Worm (Caenorhabditis elegans) whole organism, young adult: ENCODE results near the gene orai-1.

Experiments
- B0019.2 ChIP-seq: fragments of 200-800 bp; sonication (Bioruptor generic); conservative IDR thresholded peaks from 2 replicates; pipeline ENCODE4 v1.3.6; 2022; ENCODE audit warnings: missing genetic modification reagents, missing genetic modification characterization, missing compliant biosample characterization
- F22D6.2 ChIP-seq: sonication (generic microtip); optimal IDR thresholded peaks from 2 replicates; lab custom pipeline; 2016; ENCODE audit warnings: mild to moderate bottlenecking, missing genetic modification characterization, missing compliant biosample characterization
- F23B12.7 ChIP-seq: sonication (generic microtip); optimal IDR thresholded peaks from 2 replicates; lab custom pipeline; 2017; ENCODE audit warnings: missing genetic modification characterization, mild to moderate bottlenecking, missing compliant biosample characterization, antibody characterized with exemption, moderate library complexity; ENCODE audit not compliant: insufficient read depth
- F33H1.4 ChIP-seq: fragments of 200-800 bp; sonication (Bioruptor generic); IDR thresholded peaks from 2 replicates; pipeline ENCODE4 v1.3.6; 2022; ENCODE audit warnings: missing genetic modification reagents, missing genetic modification characterization, missing compliant biosample characterization
- F37B4.10 ChIP-seq: fragments of 200-800 bp; sonication (Bioruptor generic); IDR thresholded peaks from 2 replicates; pipeline ENCODE4 v1.3.6; 2022; ENCODE audit warnings: missing genetic modification characterization, missing compliant biosample characterization
- F57A8.1 ChIP-seq: fragments of 200-800 bp; sonication (Bioruptor generic); optimal IDR thresholded peaks from 2 replicates; lab custom pipeline; 2018; ENCODE audit warnings: mild to moderate bottlenecking, missing genetic modification characterization, moderate library complexity, missing compliant biosample characterization
- K11D2.4 ChIP-seq: fragments of 200-800 bp; sonication (Bioruptor generic); IDR thresholded peaks from 2 replicates; pipeline ENCODE4 v1.3.6; 2022; ENCODE audit warnings: missing genetic modification reagents, missing genetic modification characterization, missing compliant biosample characterization
- Y53F4B.3 ChIP-seq: fragments of 200-800 bp; sonication (Bioruptor generic); IDR thresholded peaks from 2 replicates; pipeline ENCODE4 v1.3.6; 2022; ENCODE audit warnings: missing genetic modification reagents, missing genetic modification characterization, missing compliant biosample characterization
- Y56A3A.18 ChIP-seq: fragments of 200-800 bp; sonication (Bioruptor generic); IDR thresholded peaks from 2 replicates; pipeline ENCODE4 v1.3.6; 2022; ENCODE audit warnings: missing genetic modification reagents, missing genetic modification characterization, missing compliant biosample characterization
- Y67H2A.10 ChIP-seq: fragments of 200-800 bp; sonication (Bioruptor generic); conservative IDR thresholded peaks from 2 replicates; pipeline ENCODE4 v1.3.6; 2022; ENCODE audit warnings: missing genetic modification reagents, missing genetic modification characterization, missing compliant biosample characterization
- Y95B8A.8 ChIP-seq: fragments of 200-800 bp; sonication (Bioruptor generic); IDR thresholded peaks from 2 replicates; pipeline ENCODE4 v1.3.6; 2022; ENCODE audit warnings: missing genetic modification reagents, missing genetic modification characterization, missing compliant biosample characterization
- ZK185.1 ChIP-seq: sonication (generic microtip); optimal IDR thresholded peaks from 2 replicates; lab custom pipeline; 2016; ENCODE audit warnings: mild to moderate bottlenecking, missing genetic modification characterization, missing compliant biosample characterization; ENCODE audit not compliant: poor library complexity, severe bottlenecking
- ama-1 ChIP-seq, 3 experiments: fragments of 150-350 bp in 1 of 3; sonication (generic microtip) in 2 of 3; optimal IDR thresholded peaks; 2 replicates each; lab custom pipeline; 2014 to 2018; ENCODE audit warnings: missing biosample characterization in 2 of 3, missing genetic modification characterization in 2 of 3, missing genetic modification reagents in 2 of 3
- aptf-2 ChIP-seq: fragments of 200-800 bp; sonication (Bioruptor generic); conservative IDR thresholded peaks from 2 replicates; pipeline ENCODE4 v1.3.6; 2022; ENCODE audit warnings: missing genetic modification reagents, missing genetic modification characterization, missing compliant biosample characterization
- attf-5 ChIP-seq: fragments of 200-800 bp; sonication (Bioruptor generic); optimal IDR thresholded peaks from 2 replicates; lab custom pipeline; 2018; ENCODE audit warnings: mild to moderate bottlenecking, missing genetic modification characterization, missing compliant biosample characterization
- attf-6 ChIP-seq: fragments of 200-800 bp; sonication (Bioruptor generic); IDR thresholded peaks from 2 replicates; pipeline ENCODE4 v1.3.6; 2022; ENCODE audit warnings: missing genetic modification reagents, missing genetic modification characterization, missing compliant biosample characterization
- bed-2 ChIP-seq: fragments of 200-800 bp; sonication (Bioruptor generic); IDR thresholded peaks from 2 replicates; pipeline ENCODE4 v1.3.6; 2022; ENCODE audit warnings: missing genetic modification reagents, missing genetic modification characterization, missing compliant biosample characterization
- ceh-27 ChIP-seq: fragments of 200-800 bp; sonication (Bioruptor generic); optimal IDR thresholded peaks from 2 replicates; lab custom pipeline; 2018; ENCODE audit warnings: mild to moderate bottlenecking, missing genetic modification characterization, moderate library complexity, missing compliant biosample characterization
- ceh-91 ChIP-seq: fragments of 200-800 bp; sonication (Bioruptor generic); IDR thresholded peaks from 2 replicates; pipeline ENCODE4 v1.3.6; 2022; ENCODE audit warnings: missing genetic modification reagents, missing genetic modification characterization, missing compliant biosample characterization
- chd-7 ChIP-seq: sonication (generic microtip); optimal IDR thresholded peaks from 2 replicates; lab custom pipeline; 2016; ENCODE audit warnings: mild to moderate bottlenecking, missing genetic modification characterization, moderate library complexity, missing compliant biosample characterization
- dpl-1 ChIP-seq: fragments of 150-350 bp; optimal IDR thresholded peaks from 2 replicates; lab custom pipeline; 2014; ENCODE audit warnings: missing biosample characterization, missing genetic modification reagents, missing genetic modification characterization
- egrh-3 ChIP-seq: fragments of 200-800 bp; sonication (Bioruptor generic); IDR thresholded peaks from 2 replicates; pipeline ENCODE4 v1.3.6; 2022; ENCODE audit warnings: missing genetic modification reagents, missing genetic modification characterization, missing compliant biosample characterization
- ets-4 ChIP-seq: fragments of 200-800 bp; sonication (Bioruptor generic); optimal IDR thresholded peaks from 2 replicates; lab custom pipeline; 2018; ENCODE audit warnings: mild to moderate bottlenecking, missing genetic modification characterization, missing compliant biosample characterization
- gei-17 ChIP-seq: fragments of 200-800 bp; sonication (Bioruptor generic); optimal IDR thresholded peaks from 2 replicates; lab custom pipeline; 2018; ENCODE audit warnings: mild to moderate bottlenecking, missing genetic modification characterization, missing compliant biosample characterization
- hmg-1.2 ChIP-seq: fragments of 200-800 bp; sonication (Bioruptor generic); IDR thresholded peaks from 2 replicates; pipeline ENCODE4 v1.3.6; 2022; ENCODE audit warnings: missing genetic modification reagents, missing genetic modification characterization, missing compliant biosample characterization
- hmg-20 ChIP-seq: fragments of 200-800 bp; sonication (Bioruptor generic); IDR thresholded peaks from 2 replicates; pipeline ENCODE4 v1.3.6; 2022; ENCODE audit warnings: missing genetic modification reagents, missing genetic modification characterization, missing compliant biosample characterization
- lag-1 ChIP-seq: fragments of 200-800 bp; sonication (Bioruptor generic); IDR thresholded peaks from 2 replicates; pipeline ENCODE4 v1.3.6; 2022; ENCODE audit warnings: missing genetic modification reagents, missing genetic modification characterization, missing compliant biosample characterization
- let-526 ChIP-seq: fragments of 200-800 bp; sonication (Bioruptor generic); IDR thresholded peaks from 2 replicates; pipeline ENCODE4 v1.3.6; 2022; ENCODE audit warnings: missing genetic modification reagents, missing genetic modification characterization, missing compliant biosample characterization
- let-607 ChIP-seq, 2 experiments: fragments of 200-800 bp in 1 of 2; sonication (Bioruptor generic) in 1 of 2; sonication (generic microtip) in 1 of 2; optimal IDR thresholded peaks; 2 replicates each; lab custom pipeline; 2016 to 2018; ENCODE audit warnings: mild to moderate bottlenecking in 2 of 2, missing compliant biosample characterization in 2 of 2, missing genetic modification characterization in 2 of 2, moderate library complexity in 2 of 2, missing genotype in 1 of 2
- lin-35 ChIP-seq, 3 experiments: fragments of 150-350 bp in 2 of 3; sonication (generic microtip) in 1 of 3; optimal IDR thresholded peaks; 2 replicates each; lab custom pipeline; 2014 to 2018; ENCODE audit warnings: missing biosample characterization in 3 of 3, missing genetic modification characterization in 3 of 3, missing genetic modification reagents in 3 of 3
- lin-40 ChIP-seq: sonication (generic microtip); optimal IDR thresholded peaks from 2 replicates; lab custom pipeline; 2016; ENCODE audit warnings: missing genetic modification characterization, mild to moderate bottlenecking, missing compliant biosample characterization, missing genotype, missing genetic modification reagents
- lir-1 ChIP-seq: fragments of 200-800 bp; sonication (Bioruptor generic); conservative IDR thresholded peaks from 2 replicates; pipeline ENCODE4 v1.3.6; 2022; ENCODE audit warnings: missing genetic modification reagents, missing genetic modification characterization, missing compliant biosample characterization
- lsl-1 ChIP-seq: fragments of 200-800 bp; sonication (Bioruptor generic); optimal IDR thresholded peaks from 2 replicates; lab custom pipeline; 2018; ENCODE audit warnings: mild to moderate bottlenecking, missing genetic modification characterization, moderate library complexity, missing compliant biosample characterization
- madf-3 ChIP-seq: fragments of 200-800 bp; sonication (Bioruptor generic); IDR thresholded peaks from 2 replicates; pipeline ENCODE4 v1.3.6; 2022; ENCODE audit warnings: missing genetic modification reagents, missing genetic modification characterization, missing compliant biosample characterization
- madf-8 ChIP-seq: fragments of 200-800 bp; sonication (Bioruptor generic); conservative IDR thresholded peaks from 2 replicates; pipeline ENCODE4 v1.3.6; 2022; ENCODE audit warnings: missing genetic modification reagents, missing genetic modification characterization, missing compliant biosample characterization
- mel-28 ChIP-seq: sonication (generic microtip); optimal IDR thresholded peaks from 2 replicates; lab custom pipeline; 2016; ENCODE audit warnings: borderline replicate concordance, mild to moderate bottlenecking, missing genetic modification characterization, missing compliant biosample characterization
- mes-4 ChIP-seq: sonication (generic microtip); optimal IDR thresholded peaks from 2 replicates; lab custom pipeline; 2016; ENCODE audit warnings: missing genotype, missing genetic modification characterization, missing compliant biosample characterization
- pbrm-1 ChIP-seq: fragments of 200-800 bp; sonication (Bioruptor generic); IDR thresholded peaks from 2 replicates; pipeline ENCODE4 v1.3.6; 2022; ENCODE audit warnings: missing genetic modification reagents, missing genetic modification characterization, missing compliant biosample characterization
- rcor-1 ChIP-seq: fragments of 200-800 bp; sonication (Bioruptor generic); IDR thresholded peaks from 2 replicates; pipeline ENCODE4 v1.3.6; 2022; ENCODE audit warnings: missing genetic modification reagents, missing genetic modification characterization, missing compliant biosample characterization
- sdz-38 ChIP-seq: sonication (generic microtip); optimal IDR thresholded peaks from 2 replicates; lab custom pipeline; 2016; ENCODE audit warnings: missing genotype, missing genetic modification characterization, missing compliant biosample characterization
- snpc-3.4 ChIP-seq: sonication (generic microtip); optimal IDR thresholded peaks from 2 replicates; lab custom pipeline; 2017; ENCODE audit warnings: missing genetic modification characterization, mild to moderate bottlenecking, missing compliant biosample characterization, antibody characterized with exemption, moderate library complexity, missing genotype, missing genetic modification reagents
- somi-1 ChIP-seq: fragments of 200-800 bp; sonication (Bioruptor generic); optimal IDR thresholded peaks from 2 replicates; lab custom pipeline; 2018; ENCODE audit warnings: mild to moderate bottlenecking, missing genetic modification characterization, missing compliant biosample characterization
- tbp1 ChIP-seq: fragments of 200-800 bp; sonication (Bioruptor generic); optimal IDR thresholded peaks from 2 replicates; lab custom pipeline; 2018; ENCODE audit warnings: mild to moderate bottlenecking, missing genetic modification characterization, missing compliant biosample characterization
- tbx-9 ChIP-seq: sonication (generic microtip); optimal IDR thresholded peaks from 2 replicates; lab custom pipeline; 2016; ENCODE audit warnings: borderline replicate concordance, missing genetic modification characterization, inconsistent platforms, missing compliant biosample characterization
- ztf-25 ChIP-seq: fragments of 200-800 bp; sonication (Bioruptor generic); IDR thresholded peaks from 2 replicates; pipeline ENCODE4 v1.3.6; 2022; ENCODE audit warnings: missing genetic modification reagents, missing genetic modification characterization, missing compliant biosample characterization
- ztf-28 ChIP-seq: fragments of 200-800 bp; sonication (Bioruptor generic); IDR thresholded peaks from 2 replicates; pipeline ENCODE4 v1.3.6; 2022; ENCODE audit warnings: missing genetic modification reagents, missing genetic modification characterization, missing compliant biosample characterization
- ztf-3 ChIP-seq: fragments of 200-800 bp; sonication (Bioruptor generic); optimal IDR thresholded peaks from 2 replicates; lab custom pipeline; 2018; ENCODE audit warnings: mild to moderate bottlenecking, missing genetic modification characterization, missing compliant biosample characterization

The orai-1 gene

ce11 chrIII:600316-600932 is 46.1 kb upstream of the orai-1 start, which contains the start of gene lec-6 (continued):
- TF ChIP-seq snpc-3.4, result no peak
- no peak for TF ChIP-seq K11D2.4 (GFP tag; lab: Robert Waterston, UW)
- no peak for TF ChIP-seq mes-4
- TF ChIP-seq F57A8.1 (GFP tag; lab: Kevin White, UChicago), result no peak
- no peak for TF ChIP-seq ztf-3 (GFP tag; lab: Kevin White, UChicago)
- no peak for TF ChIP-seq ztf-28 (GFP tag; lab: Robert Waterston, UW)
- TF ChIP-seq chd-7 (tag; lab: Kevin White, UChicago), result no peak
- TF ChIP-seq hmg-1.2, result no peak
- TF ChIP-seq rcor-1, result no peak
- TF ChIP-seq lir-1 (GFP tag; lab: Robert Waterston, UW), result no peak
- TF ChIP-seq gei-17, result no peak
- TF ChIP-seq F33H1.4 (GFP tag; lab: Robert Waterston, UW), result no peak
- no peak for TF ChIP-seq lsl-1 (GFP tag; lab: Kevin White, UChicago)
- no peak for TF ChIP-seq F37B4.10
- no peak for TF ChIP-seq mel-28 (tag; lab: Kevin White, UChicago)
- TF ChIP-seq let-526, result 0 out of 2 replicates have a peak, but pooled peaks have one; percentile 16
- TF ChIP-seq attf-5 (GFP tag; lab: Kevin White, UChicago), result no peak
- TF ChIP-seq let-607 (tag; optimal IDR thresholded peaks at IDR 0.05; lab: Kevin White, UChicago), result peak; percentile 92 to 96
- no peak for TF ChIP-seq ceh-27 (GFP tag; lab: Kevin White, UChicago)
- no peak for TF ChIP-seq lin-35 (GFP tag; optimal IDR thresholded peaks at IDR 0.05; lab: Kevin White, UChicago)
- peak; percentile 27 for TF ChIP-seq tbp1 (GFP tag; lab: Kevin White, UChicago)
- TF ChIP-seq attf-6 (GFP tag; lab: Robert Waterston, UW), result no peak
- TF ChIP-seq aptf-2 (GFP tag; lab: Robert Waterston, UW), result no peak
- no peak for TF ChIP-seq ztf-25
- peak; percentile 66 for TF ChIP-seq ZK185.1 (tag; lab: Kevin White, UChicago)
- no peak for TF ChIP-seq Y67H2A.10 (GFP tag; lab: Robert Waterston, UW)
- TF ChIP-seq sdz-38, result no peak
- no peak for TF ChIP-seq B0019.2
- no peak for TF ChIP-seq lag-1 (GFP tag; lab: Robert Waterston, UW)
- no peak for TF ChIP-seq F22D6.2 (tag; lab: Kevin White, UChicago)
- TF ChIP-seq madf-8, result no peak
- no peak for TF ChIP-seq Y53F4B.3
- TF ChIP-seq tbx-9 (tag; lab: Kevin White, UChicago), result no peak
- no peak for TF ChIP-seq hmg-20
- TF ChIP-seq ceh-91, result no peak
- TF ChIP-seq Y95B8A.8 (GFP tag; lab: Robert Waterston, UW), result no peak
- no peak for TF ChIP-seq ama-1 (optimal IDR thresholded peaks at IDR 0.05; lab: Kevin White, UChicago)
- TF ChIP-seq ama-1 (GFP tag; optimal IDR thresholded peaks at IDR 0.05; lab: Kevin White, UChicago), result no peak
- peak; percentile 14 for TF ChIP-seq lin-40 (tag; lab: Kevin White, UChicago)
- peak; percentile 70 for TF ChIP-seq ets-4
- no peak for TF ChIP-seq madf-3 (GFP tag; lab: Robert Waterston, UW)
- no peak for TF ChIP-seq dpl-1
- TF ChIP-seq egrh-3 (GFP tag; lab: Robert Waterston, UW), result no peak
- TF ChIP-seq bed-2, result no peak
- 0 out of 2 replicates have a peak, but pooled peaks have one; percentile 6 for TF ChIP-seq pbrm-1 (GFP tag; lab: Robert Waterston, UW)
- no peak for TF ChIP-seq Y56A3A.18 (GFP tag; lab: Robert Waterston, UW)
- TF ChIP-seq F23B12.7, result peak; percentile 35
- no peak for TF ChIP-seq somi-1 (GFP tag; lab: Kevin White, UChicago)
